Fruit fly (Drosophila melanogaster) whole organism, embryonic: ENCODE data around the gene CG43134.

ENCODE experiments used
- CG10565 ChIP-seq: fragments of 200-800 bp; sonication (Bioruptor generic); optimal IDR thresholded peaks from 3 replicates; lab custom pipeline; 2016; ENCODE audit warnings: missing biosample characterization, mild to moderate bottlenecking, missing genetic modification characterization
- CG1529 ChIP-seq: fragments of 200-800 bp; sonication (Bioruptor generic); optimal IDR thresholded peaks from 3 replicates; lab custom pipeline; 2018; ENCODE audit warnings: missing biosample characterization, missing genetic modification characterization
- CG32767 ChIP-seq: fragments of 200-800 bp; sonication (Bioruptor generic); IDR thresholded peaks from 2 replicates; pipeline ENCODE4 v1.3.6; 2022; ENCODE audit warnings: missing biosample characterization, missing genetic modification characterization
- CG3407 ChIP-seq: fragments of 200-800 bp; sonication (Bioruptor generic); optimal IDR thresholded peaks from 2 replicates; lab custom pipeline; 2018; ENCODE audit warnings: missing biosample characterization, mild to moderate bottlenecking, missing genetic modification characterization
- Lim3 ChIP-seq: fragments of 200-800 bp; sonication (Bioruptor generic); IDR thresholded peaks from 2 replicates; pipeline ENCODE4 v1.3.6; 2022; ENCODE audit warnings: missing biosample characterization, missing genetic modification characterization
- Lpt ChIP-seq: fragments of >200 bp; optimal IDR thresholded peaks from 2 replicates; lab custom pipeline; 2018; ENCODE audit warnings: missing biosample characterization, missing genetic modification characterization

- TF ChIP-seq Lim3 (GFP tag; lab: Robert Waterston, UW), result no peak
- no peak for TF ChIP-seq CG1529 (GFP tag; lab: Kevin White, UChicago)
- TF ChIP-seq Lpt (GFP tag; lab: Kevin White, UChicago), result no peak
- no peak for TF ChIP-seq CG3407 (GFP tag; lab: Kevin White, UChicago)
- TF ChIP-seq CG10565, result no peak
- no peak for TF ChIP-seq CG32767 (GFP tag; lab: Robert Waterston, UW)
Observed at dm6 chrX:4265797-4266196, 18.7 kb downstream of the CG43134 start, which contains the start of gene CG12691.
